Fruit fly (Drosophila melanogaster): ENCODE data around the gene CG32445.

The CG32445 gene

dm6 chr3L:21652768-21653167, 13.6 kb downstream of the CG32445 start (continued):
- peak; percentile 38 for TF ChIP-seq fd96Cb (tag; optimal IDR thresholded peaks at IDR 0.05)
- peak; percentile 55 for TF ChIP-seq disco-r (GFP tag; optimal IDR thresholded peaks at IDR 0.05)
- TF ChIP-seq Aef1 (GFP tag; IDR thresholded peaks at IDR 0.05): peak; percentile 66
- TF ChIP-seq gfzf (GFP tag; optimal IDR thresholded peaks at IDR 0.05): no peak
- TF ChIP-seq Mrtf (GFP tag; IDR thresholded peaks at IDR 0.05): peak; percentile 75
- TF ChIP-seq CG13424 (tag; optimal IDR thresholded peaks at IDR 0.05): peak; percentile 68
- TF ChIP-seq CG8478 (optimal IDR thresholded peaks at IDR 0.05): peak; percentile 31
- TF ChIP-seq sug (tag; optimal IDR thresholded peaks at IDR 0.05): peak; percentile 59
- no peak for TF ChIP-seq sima (GFP tag; optimal IDR thresholded peaks at IDR 0.05)
- peak; percentile 26 for TF ChIP-seq gro (GFP tag; optimal IDR thresholded peaks at IDR 0.05)
- TF ChIP-seq CG5245 (GFP tag; optimal IDR thresholded peaks at IDR 0.05): peak; percentile 87
- no peak for TF ChIP-seq grn (GFP tag; optimal IDR thresholded peaks at IDR 0.05)
- peak; percentile 78 for TF ChIP-seq CG11504 (tag; optimal IDR thresholded peaks at IDR 0.05)
- TF ChIP-seq CG18011 (GFP tag; optimal IDR thresholded peaks at IDR 0.05): no peak
- peak in 1 of 2 experiments; percentile 63 for TF ChIP-seq Hr51 (GFP tag; optimal IDR thresholded peaks at IDR 0.05)
- no peak for TF ChIP-seq Sin3A (optimal IDR thresholded peaks at IDR 0.05)
- peak; percentile 66 for TF ChIP-seq CG15269 (tag; optimal IDR thresholded peaks at IDR 0.05)
- no peak for TF ChIP-seq al (GFP tag; IDR thresholded peaks at IDR 0.05)
- TF ChIP-seq CG12391 (tag; optimal IDR thresholded peaks at IDR 0.05): peak; percentile 48
- no peak for TF ChIP-seq D19B (GFP tag; optimal IDR thresholded peaks at IDR 0.05)
- peak; percentile 78 for TF ChIP-seq CG11085 (GFP tag; IDR thresholded peaks at IDR 0.05)
- peak; percentile 65 for TF ChIP-seq Optix (GFP tag; IDR thresholded peaks at IDR 0.05)
- peak; percentile 61 for TF ChIP-seq CG3847 (GFP tag; IDR thresholded peaks at IDR 0.05)
- peak; percentile 52 for TF ChIP-seq fd3F (GFP tag; optimal IDR thresholded peaks at IDR 0.05)
- peak; percentile 65 for TF ChIP-seq PHDP (tag; optimal IDR thresholded peaks at IDR 0.05)
- no peak for TF ChIP-seq abd-A (tag; optimal IDR thresholded peaks at IDR 0.05)
- peak; percentile 81 for TF ChIP-seq zen (tag; optimal IDR thresholded peaks at IDR 0.05)
- TF ChIP-seq Camta (GFP tag; optimal IDR thresholded peaks at IDR 0.05): peak; percentile 65
- peak; percentile 61 for TF ChIP-seq trem (tag; optimal IDR thresholded peaks at IDR 0.05)
- peak; percentile 46 for TF ChIP-seq Ssrp (tag; optimal IDR thresholded peaks at IDR 0.05)
- TF ChIP-seq ftz-f1 (GFP tag; optimal IDR thresholded peaks at IDR 0.05): peak; percentile 31
- TF ChIP-seq esg (GFP tag; conservative IDR thresholded peaks at IDR 0.05): no peak
- TF ChIP-seq inv (GFP tag; IDR thresholded peaks at IDR 0.05; ENCODE audit: partially characterized antibody): no peak
- peak; percentile 27 for TF ChIP-seq Oli (tag; optimal IDR thresholded peaks at IDR 0.05)
- TF ChIP-seq CG1024 (GFP tag; IDR thresholded peaks at IDR 0.05): 0 out of 2 replicates have a peak, but pooled peaks have one; percentile 24
- TF ChIP-seq crol (GFP tag; IDR thresholded peaks at IDR 0.05): no peak
- TF ChIP-seq run (tag; optimal IDR thresholded peaks at IDR 0.05): no peak
- no peak for TF ChIP-seq gsb (GFP tag; IDR thresholded peaks at IDR 0.05)
- peak; percentile 34; the same call in 1 of the 3 replicates for TF ChIP-seq croc (GFP tag; conservative IDR thresholded peaks at IDR 0.05)
- peak in 1 of 2 experiments; percentile 12 for TF ChIP-seq Hr78 (GFP tag; optimal IDR thresholded peaks at IDR 0.05)
- TF ChIP-seq CG8290 (GFP tag; optimal IDR thresholded peaks at IDR 0.05): peak; percentile 65
- peak; percentile 12 to 84 for TF ChIP-seq CG8290 (tag; optimal IDR thresholded peaks at IDR 0.05)
- TF ChIP-seq emc (GFP tag; optimal IDR thresholded peaks at IDR 0.05): no peak
- TF ChIP-seq CG4360 (GFP tag; IDR thresholded peaks at IDR 0.05): no peak
- no peak for TF ChIP-seq lbe (GFP tag; optimal IDR thresholded peaks at IDR 0.05)
- peak in 1 of 3 experiments; percentile 16 for TF ChIP-seq Stat92E (GFP tag; optimal IDR thresholded peaks at IDR 0.05)
- peak; percentile 22 for TF ChIP-seq eyg (GFP tag; optimal IDR thresholded peaks at IDR 0.05)
- peak; percentile 71 for TF ChIP-seq NC2β (GFP tag; optimal IDR thresholded peaks at IDR 0.05)
- TF ChIP-seq bsh (GFP tag; optimal IDR thresholded peaks at IDR 0.05): peak in 1 of 2 experiments; percentile 69
- no peak for TF ChIP-seq Scr (GFP tag; IDR thresholded peaks at IDR 0.05; ENCODE audit: partially characterized antibody)
- no peak for TF ChIP-seq B-H1 (GFP tag; IDR thresholded peaks at IDR 0.05)
- no peak for TF ChIP-seq h (optimal IDR thresholded peaks at IDR 0.05)
